Fruit fly (Drosophila melanogaster) whole organism, wandering third instar larva: ENCODE results near the gene Art4.
A peak's percentile ranks its signal among the peaks of the same experiment; 100 is the strongest.

Experiments
- Abd-B ChIP-seq: fragments of >200 bp; optimal IDR thresholded peaks from 2 replicates; lab custom pipeline; 2017; ENCODE audit warnings: missing biosample characterization, missing genetic modification characterization
- CG32264 ChIP-seq: fragments of 200-800 bp; sonication (Bioruptor generic); optimal IDR thresholded peaks from 2 replicates; lab custom pipeline; 2016; ENCODE audit warnings: missing biosample characterization, missing genetic modification characterization
- Dif ChIP-seq: fragments of 200-275, 200-300 bp; sonication (Bioruptor generic); optimal IDR thresholded peaks from 2 replicates; lab custom pipeline; 2018; ENCODE audit warnings: missing biosample characterization, missing genetic modification characterization; ENCODE audit not compliant: partially characterized antibody
- HLH106 ChIP-seq: fragments of 200-800 bp; optimal IDR thresholded peaks from 3 replicates; lab custom pipeline; 2019; ENCODE audit warnings: missing biosample characterization, mild to moderate bottlenecking, missing genetic modification characterization, moderate library complexity
- Hnf4 ChIP-seq: fragments of 200-800 bp; sonication (Bioruptor generic); optimal IDR thresholded peaks from 2 replicates; lab custom pipeline; 2016; ENCODE audit warnings: missing biosample characterization, mild to moderate bottlenecking, missing genetic modification characterization
- Hr83 ChIP-seq: fragments of 200-300 bp; sonication (Bioruptor generic); optimal IDR thresholded peaks from 2 replicates; lab custom pipeline; 2016; ENCODE audit warnings: missing biosample characterization, mild to moderate bottlenecking, missing genetic modification characterization, moderate library complexity; ENCODE audit not compliant: poor library complexity, severe bottlenecking
- Mio ChIP-seq: sonication (Bioruptor generic); optimal IDR thresholded peaks from 2 replicates; lab custom pipeline; 2016; ENCODE audit warnings: missing biosample characterization, missing genetic modification characterization
- OdsH ChIP-seq: fragments of 200-800 bp; sonication (Bioruptor generic); optimal IDR thresholded peaks from 2 replicates; lab custom pipeline; 2016; ENCODE audit warnings: missing biosample characterization, mild to moderate bottlenecking, missing genetic modification characterization
- Rel ChIP-seq, 2 experiments: fragments of 200-800 bp; sonication (Bioruptor generic) in 1 of 2; optimal IDR thresholded peaks; 2 replicates in 1 of 2; 3 replicates in 1 of 2; lab custom pipeline; 2016 to 2019; ENCODE audit warnings: mild to moderate bottlenecking in 2 of 2, missing biosample characterization in 2 of 2, missing genetic modification characterization in 2 of 2, moderate library complexity in 1 of 2
- Sp1 ChIP-seq: fragments of 200-800 bp; sonication (Bioruptor generic); optimal IDR thresholded peaks from 3 replicates; lab custom pipeline; 2019; ENCODE audit warnings: missing biosample characterization, mild to moderate bottlenecking, missing genetic modification characterization, moderate library complexity
- br ChIP-seq: fragments of 200-800 bp; sonication (Bioruptor generic); optimal IDR thresholded peaks from 2 replicates; lab custom pipeline; 2016; ENCODE audit warnings: missing biosample characterization, missing genetic modification characterization
- brk ChIP-seq: fragments of 200-800 bp; sonication (Bioruptor generic); optimal IDR thresholded peaks from 2 replicates; lab custom pipeline; 2016; ENCODE audit warnings: missing biosample characterization, mild to moderate bottlenecking, missing genetic modification characterization
- dl ChIP-seq, 2 experiments: fragments of 175-275, 200-275 bp in 1 of 2; fragments of 200-275 bp in 1 of 2; sonication (Bioruptor generic); optimal IDR thresholded peaks; lab custom pipeline; 2018; ENCODE audit warnings: mild to moderate bottlenecking in 2 of 2, missing biosample characterization in 2 of 2, missing genetic modification characterization in 2 of 2, moderate library complexity in 2 of 2; ENCODE audit not compliant: partially characterized antibody in 2 of 2, insufficient read depth in 1 of 2
- dmrt93B ChIP-seq: fragments of 200-800 bp; sonication (Bioruptor generic); optimal IDR thresholded peaks from 2 replicates; lab custom pipeline; 2018; ENCODE audit warnings: missing biosample characterization, mild to moderate bottlenecking, missing genetic modification characterization
- ey ChIP-seq: fragments of 200-800 bp; sonication (Bioruptor generic); optimal IDR thresholded peaks from 2 replicates; lab custom pipeline; 2016; ENCODE audit warnings: missing biosample characterization, missing genetic modification characterization
- foxo ChIP-seq, 2 experiments: fragments of 200-800 bp; sonication (Bioruptor generic); optimal IDR thresholded peaks; 2 replicates in 1 of 2; 3 replicates in 1 of 2; lab custom pipeline; 2016 to 2017; ENCODE audit warnings: missing biosample characterization in 2 of 2, missing genetic modification characterization in 2 of 2
- fru ChIP-seq: fragments of 200-800 bp; sonication (Bioruptor generic); optimal IDR thresholded peaks from 3 replicates; lab custom pipeline; 2016; ENCODE audit warnings: missing biosample characterization, mild to moderate bottlenecking, missing genetic modification characterization
- h ChIP-seq: fragments of 200-800 bp; sonication (Bioruptor generic); optimal IDR thresholded peaks from 3 replicates; lab custom pipeline; 2016; ENCODE audit warnings: missing biosample characterization, mild to moderate bottlenecking, missing genetic modification characterization
- lola ChIP-seq: fragments of >200 bp; optimal IDR thresholded peaks from 2 replicates; lab custom pipeline; 2017; ENCODE audit warnings: missing biosample characterization, missing genetic modification characterization
- psq ChIP-seq: fragments of 200-800 bp; sonication (Bioruptor generic); optimal IDR thresholded peaks from 3 replicates; lab custom pipeline; 2017; ENCODE audit warnings: missing biosample characterization, mild to moderate bottlenecking, missing genetic modification characterization, moderate library complexity
- rgr ChIP-seq: fragments of 200-800 bp; sonication (Bioruptor generic); optimal IDR thresholded peaks from 3 replicates; lab custom pipeline; 2016; ENCODE audit warnings: missing biosample characterization, mild to moderate bottlenecking, missing genetic modification characterization
- sage ChIP-seq: fragments of 200-800 bp; sonication (Bioruptor generic); optimal IDR thresholded peaks from 2 replicates; lab custom pipeline; 2016; ENCODE audit warnings: missing biosample characterization, mild to moderate bottlenecking, missing genetic modification characterization
- sv ChIP-seq: fragments of 200-800 bp; sonication (Bioruptor generic); optimal IDR thresholded peaks from 3 replicates; lab custom pipeline; 2016; ENCODE audit warnings: missing biosample characterization, missing genetic modification characterization
- tai ChIP-seq: sonication (Bioruptor generic); optimal IDR thresholded peaks from 2 replicates; lab custom pipeline; 2016; ENCODE audit warnings: missing biosample characterization, missing genetic modification characterization
- usp ChIP-seq: fragments of >200 bp; optimal IDR thresholded peaks from 2 replicates; lab custom pipeline; 2017; ENCODE audit warnings: missing biosample characterization, missing genetic modification characterization
- woc ChIP-seq: sonication (Bioruptor generic); optimal IDR thresholded peaks from 2 replicates; lab custom pipeline; 2016; ENCODE audit warnings: missing biosample characterization, mild to moderate bottlenecking, missing genetic modification characterization

Gene Art4

DNA sequence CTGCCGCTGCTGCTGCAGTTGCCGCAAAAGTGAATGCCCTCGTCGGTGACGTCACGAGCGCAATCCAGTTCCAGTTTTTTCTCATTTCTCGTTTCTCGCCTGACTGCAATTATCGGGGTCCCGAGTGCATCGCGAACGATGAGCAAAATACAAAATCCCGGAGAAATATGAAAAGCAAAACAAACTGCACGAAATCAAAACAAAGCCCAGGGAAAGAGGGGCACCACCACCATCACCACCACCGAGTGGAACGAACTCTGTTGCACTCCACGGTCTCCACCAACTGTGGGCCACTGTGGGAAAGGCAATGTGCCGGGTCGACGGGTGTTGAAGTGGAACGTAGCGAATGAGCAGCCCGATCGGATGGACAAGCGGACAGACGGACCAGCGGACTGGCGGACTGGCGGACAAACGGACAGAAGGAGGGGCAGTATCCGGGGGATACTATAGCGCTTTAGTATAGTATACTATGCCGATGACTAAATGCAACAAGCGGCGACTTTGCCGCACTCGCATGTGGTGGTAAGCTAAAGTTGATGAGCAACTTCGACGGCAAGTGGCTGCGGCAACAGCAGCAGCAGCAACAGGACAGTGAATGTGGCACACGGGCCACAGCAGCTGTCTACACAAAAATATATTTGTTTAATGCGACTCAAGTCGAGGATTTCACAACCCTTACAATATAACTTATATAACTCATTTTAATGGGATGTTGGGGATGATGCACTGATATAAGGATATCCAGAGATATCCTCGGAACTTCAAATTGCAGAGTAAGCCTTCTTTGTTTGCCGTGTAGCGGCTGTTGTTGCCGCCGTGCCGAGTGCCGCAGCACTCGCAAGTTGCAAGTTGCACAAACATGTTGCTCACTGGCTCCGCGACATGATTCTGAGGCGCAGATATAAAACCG is 24.4 kb downstream of the Art4 start:
- TF ChIP-seq h (GFP tag; lab: Kevin White, UChicago) (peak; percentile 71), psq (peak; percentile 98), HLH106 (tag; lab: Kevin White, UChicago) (peak; percentile 32), ey (GFP tag; lab: Kevin White, UChicago) (peak; percentile 76), Rel (GFP tag; optimal IDR thresholded peaks at IDR 0.05; lab: Kevin White, UChicago) (no peak), Rel (tag; optimal IDR thresholded peaks at IDR 0.05; lab: Kevin White, UChicago) (peak; percentile 26), woc (GFP tag; lab: Kevin White, UChicago) (peak; percentile 21), rgr (GFP tag; lab: Kevin White, UChicago) (peak; percentile 64), brk (GFP tag; lab: Kevin White, UChicago) (peak; percentile 3), CG32264 (GFP tag; lab: Kevin White, UChicago) (no peak), Hr83 (GFP tag; lab: Kevin White, UChicago) (no peak), OdsH (GFP tag; lab: Kevin White, UChicago) (peak; percentile 71), fru (GFP tag; lab: Kevin White, UChicago) (peak; percentile 77), sv (GFP tag; lab: Kevin White, UChicago) (no peak), dmrt93B (peak; percentile 53), br (GFP tag; lab: Kevin White, UChicago) (peak; percentile 72), tai (GFP tag; lab: Kevin White, UChicago) (no peak), foxo (GFP tag; optimal IDR thresholded peaks at IDR 0.05; lab: Kevin White, UChicago) (peak in 1 of 2 experiments; percentile 79), Hnf4 (GFP tag; lab: Kevin White, UChicago) (peak; percentile 27), Sp1 (GFP tag; lab: Kevin White, UChicago) (peak; percentile 28)

DNA sequence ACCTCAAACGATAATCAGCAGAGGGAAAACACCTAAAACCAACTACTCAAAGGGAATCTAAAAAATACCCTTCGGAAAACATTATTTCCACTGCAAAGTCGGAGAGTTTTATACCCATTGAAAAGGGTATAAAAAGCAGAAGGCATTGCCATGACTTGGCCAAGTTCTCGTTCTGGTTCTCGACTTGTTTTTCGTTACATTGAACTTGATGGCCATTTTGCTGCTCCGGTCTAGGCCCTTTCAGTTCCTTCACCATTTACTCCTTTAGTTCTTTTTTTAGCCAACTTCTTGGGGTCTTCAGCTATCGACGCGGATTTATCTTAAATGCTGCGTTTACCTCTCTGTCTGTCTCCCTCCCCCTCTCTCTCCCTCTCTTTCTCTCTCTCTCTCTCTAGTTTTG is 25.9 kb downstream of the Art4 start:
- TF ChIP-seq ey (GFP tag; lab: Kevin White, UChicago) (no peak), dl (GFP tag; optimal IDR thresholded peaks at IDR 0.05; lab: Kevin White, UChicago; ENCODE audit: insufficient read depth in 1 of 2, partially characterized antibody in 2 of 2) (no peak), h (GFP tag; lab: Kevin White, UChicago) (no peak), br (GFP tag; lab: Kevin White, UChicago) (no peak), rgr (GFP tag; lab: Kevin White, UChicago) (no peak), woc (GFP tag; lab: Kevin White, UChicago) (no peak), brk (GFP tag; lab: Kevin White, UChicago) (no peak), usp (GFP tag; lab: Kevin White, UChicago) (no peak), lola (GFP tag; lab: Kevin White, UChicago) (no peak), Rel (GFP tag; optimal IDR thresholded peaks at IDR 0.05; lab: Kevin White, UChicago) (no peak), Rel (tag; optimal IDR thresholded peaks at IDR 0.05; lab: Kevin White, UChicago) (no peak), sage (GFP tag; lab: Kevin White, UChicago) (no peak), Mio (GFP tag; lab: Kevin White, UChicago) (no peak), sv (GFP tag; lab: Kevin White, UChicago) (no peak), OdsH (GFP tag; lab: Kevin White, UChicago) (no peak), fru (GFP tag; lab: Kevin White, UChicago) (no peak)
- TF ChIP-seq, all 38 proteins: peak for 0

DNA sequence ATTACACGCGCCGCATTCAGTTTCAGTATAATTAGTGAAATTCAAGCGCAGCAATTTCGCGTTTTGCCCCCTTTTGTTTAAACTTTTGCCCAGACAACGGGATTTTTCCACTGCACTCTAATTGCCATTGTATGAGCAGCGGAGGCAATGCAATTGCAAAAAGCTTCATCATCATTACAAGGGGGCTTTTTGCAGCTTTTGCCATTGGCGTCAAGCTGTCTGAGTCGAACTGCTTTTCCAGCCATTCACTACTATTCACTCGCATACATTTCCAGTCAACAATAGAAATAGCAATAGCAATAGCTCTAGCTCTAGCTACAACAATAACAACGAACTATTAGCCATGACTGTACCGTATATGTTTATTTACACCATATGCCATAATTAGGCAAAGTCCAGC is 28.7 kb downstream of the Art4 start:
- TF ChIP-seq CG32264 (GFP tag; lab: Kevin White, UChicago) = no peak
- TF ChIP-seq Abd-B (GFP tag; lab: Kevin White, UChicago) = no peak
- TF ChIP-seq Rel (GFP tag; optimal IDR thresholded peaks at IDR 0.05; lab: Kevin White, UChicago) = no peak
- peak; percentile 24 for TF ChIP-seq Rel (tag; optimal IDR thresholded peaks at IDR 0.05; lab: Kevin White, UChicago)

DNA sequence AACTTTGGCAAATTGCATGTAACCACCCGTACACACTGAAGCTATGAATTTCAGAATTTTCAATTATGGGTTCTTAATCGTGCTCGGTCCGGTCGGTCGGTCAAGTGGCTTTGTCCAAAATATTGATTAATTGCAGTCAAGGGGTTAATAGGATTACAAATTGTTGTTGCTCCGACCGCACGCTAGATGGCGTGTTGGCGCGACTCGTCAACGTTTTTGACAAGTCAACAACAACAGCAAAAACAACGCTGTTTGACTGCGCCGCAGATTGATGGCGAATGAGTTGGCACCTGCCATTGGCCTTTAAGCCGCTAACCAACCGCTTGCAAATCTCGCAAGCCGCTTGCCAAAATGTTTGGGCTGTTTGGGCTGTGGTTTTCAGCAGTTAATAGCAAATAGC is 29.1 kb downstream of the Art4 start:
- no peak for TF ChIP-seq OdsH (GFP tag; lab: Kevin White, UChicago)
- no peak for TF ChIP-seq dmrt93B
- no peak for TF ChIP-seq dl (GFP tag; optimal IDR thresholded peaks at IDR 0.05; lab: Kevin White, UChicago; ENCODE audit: insufficient read depth in 1 of 2, partially characterized antibody in 2 of 2)
- no peak for TF ChIP-seq Dif (GFP tag; lab: Kevin White, UChicago)
- no peak for TF ChIP-seq psq
